Worm (Caenorhabditis elegans) whole organism, late embryonic: ENCODE measurements around the gene bir-2.

Experiments
- C38D4.7 ChIP-seq: fragments of 200-800 bp; sonication (Bioruptor generic); optimal IDR thresholded peaks from 2 replicates; lab custom pipeline; 2018; ENCODE audit warnings: mild to moderate bottlenecking, missing genetic modification characterization, moderate library complexity, missing compliant biosample characterization
- K02D7.2 ChIP-seq: sonication (generic microtip); optimal IDR thresholded peaks from 2 replicates; lab custom pipeline; 2017; ENCODE audit warnings: mild to moderate bottlenecking, missing genetic modification characterization, missing compliant biosample characterization
- T23F11.4 ChIP-seq: fragments of 200-800 bp; sonication (Bioruptor generic); optimal IDR thresholded peaks from 2 replicates; lab custom pipeline; 2018; ENCODE audit warnings: mild to moderate bottlenecking, missing genetic modification characterization, missing compliant biosample characterization
- Y22D7AL.16 ChIP-seq: sonication (generic microtip); optimal IDR thresholded peaks from 2 replicates; lab custom pipeline; 2016; ENCODE audit warnings: missing genetic modification characterization, missing compliant biosample characterization
- ceh-14 ChIP-seq: sonication (generic microtip); optimal IDR thresholded peaks from 2 replicates; lab custom pipeline; 2016; ENCODE audit warnings: missing genotype, missing genetic modification characterization, missing compliant biosample characterization
- ceh-18 ChIP-seq: sonication (generic microtip); optimal IDR thresholded peaks from 2 replicates; lab custom pipeline; 2016; ENCODE audit warnings: missing genetic modification characterization, missing compliant biosample characterization
- ceh-19 ChIP-seq: fragments of 200-800 bp; sonication (Bioruptor generic); optimal IDR thresholded peaks from 2 replicates; lab custom pipeline; 2018; ENCODE audit warnings: mild to moderate bottlenecking, missing genetic modification characterization, missing compliant biosample characterization
- ceh-22 ChIP-seq: sonication (generic microtip); optimal IDR thresholded peaks from 2 replicates; lab custom pipeline; 2017; ENCODE audit warnings: missing biosample characterization, missing genetic modification characterization
- ceh-30 ChIP-seq: fragments of 150-350 bp; optimal IDR thresholded peaks from 2 replicates; lab custom pipeline; 2014; ENCODE audit warnings: missing biosample characterization, missing genetic modification characterization
- ceh-31 ChIP-seq: sonication (generic microtip); optimal IDR thresholded peaks from 2 replicates; lab custom pipeline; 2016; ENCODE audit warnings: missing genetic modification characterization, missing compliant biosample characterization
- ceh-48 ChIP-seq: sonication (generic microtip); optimal IDR thresholded peaks from 2 replicates; lab custom pipeline; 2016; ENCODE audit warnings: missing genetic modification characterization, inconsistent platforms, missing compliant biosample characterization
- ceh-6 ChIP-seq: fragments of 200-800 bp; sonication (Bioruptor generic); optimal IDR thresholded peaks from 2 replicates; lab custom pipeline; 2018; ENCODE audit warnings: mild to moderate bottlenecking, missing genetic modification characterization, missing compliant biosample characterization
- ceh-9 ChIP-seq: sonication (generic microtip); optimal IDR thresholded peaks from 2 replicates; lab custom pipeline; 2016; ENCODE audit warnings: mild to moderate bottlenecking, missing genetic modification characterization, inconsistent platforms, missing compliant biosample characterization
- dmd-4 ChIP-seq: sonication (generic microtip); optimal IDR thresholded peaks from 2 replicates; lab custom pipeline; 2016; ENCODE audit warnings: borderline replicate concordance, missing genetic modification characterization, missing compliant biosample characterization
- dve-1 ChIP-seq: sonication (generic microtip); optimal IDR thresholded peaks from 2 replicates; lab custom pipeline; 2017; ENCODE audit warnings: antibody characterized with exemption, mild to moderate bottlenecking, missing genetic modification characterization, missing compliant biosample characterization
- elt-2 ChIP-seq: sonication (generic microtip); optimal IDR thresholded peaks from 2 replicates; lab custom pipeline; 2016; ENCODE audit warnings: missing genetic modification reagents, missing genetic modification characterization, missing compliant biosample characterization
- elt-4 ChIP-seq: sonication (generic microtip); optimal IDR thresholded peaks from 2 replicates; lab custom pipeline; 2016; ENCODE audit warnings: missing genetic modification characterization, missing compliant biosample characterization
- fax-1 ChIP-seq: sonication (generic microtip); optimal IDR thresholded peaks from 2 replicates; lab custom pipeline; 2016; ENCODE audit warnings: missing genotype, missing genetic modification characterization, missing compliant biosample characterization
- fkh-10 ChIP-seq: fragments of 150-350 bp; optimal IDR thresholded peaks from 2 replicates; lab custom pipeline; 2014; ENCODE audit warnings: missing biosample characterization, missing genetic modification reagents, missing genetic modification characterization
- fkh-6 ChIP-seq: sonication (generic microtip); optimal IDR thresholded peaks from 2 replicates; lab custom pipeline; 2016; ENCODE audit warnings: missing genetic modification characterization, missing compliant biosample characterization
- hlh-30 ChIP-seq: sonication (generic microtip); optimal IDR thresholded peaks from 2 replicates; lab custom pipeline; 2017; ENCODE audit warnings: antibody characterized with exemption, missing genetic modification characterization, missing compliant biosample characterization; ENCODE audit not compliant: insufficient read depth
- hlh-6 ChIP-seq: sonication (generic microtip); optimal IDR thresholded peaks from 2 replicates; lab custom pipeline; 2016; ENCODE audit warnings: missing genotype, missing genetic modification characterization, missing compliant biosample characterization
- lim-6 ChIP-seq: sonication (generic microtip); optimal IDR thresholded peaks from 2 replicates; lab custom pipeline; 2016; ENCODE audit warnings: missing genetic modification characterization, missing compliant biosample characterization
- madf-2 ChIP-seq: sonication (generic microtip); optimal IDR thresholded peaks from 2 replicates; lab custom pipeline; 2017; ENCODE audit warnings: missing genetic modification characterization, missing compliant biosample characterization
- nfya-1 ChIP-seq: sonication (generic microtip); optimal IDR thresholded peaks from 2 replicates; lab custom pipeline; 2017; ENCODE audit warnings: missing genetic modification characterization, mild to moderate bottlenecking, missing compliant biosample characterization, antibody characterized with exemption, moderate library complexity
- nhr-11 ChIP-seq: fragments of 150-350 bp; optimal IDR thresholded peaks from 2 replicates; lab custom pipeline; 2014; ENCODE audit warnings: missing biosample characterization, missing genetic modification characterization
- pag-3 ChIP-seq: sonication (generic microtip); optimal IDR thresholded peaks from 2 replicates; lab custom pipeline; 2016; ENCODE audit warnings: missing compliant biosample characterization, missing genetic modification characterization, borderline replicate concordance
- pat-9 ChIP-seq: fragments of 200-800 bp; sonication (Bioruptor generic); optimal IDR thresholded peaks from 2 replicates; lab custom pipeline; 2018; ENCODE audit warnings: mild to moderate bottlenecking, missing genetic modification characterization, moderate library complexity, missing compliant biosample characterization
- pax-1 ChIP-seq: fragments of 150-350 bp; optimal IDR thresholded peaks from 2 replicates; lab custom pipeline; 2014; ENCODE audit warnings: missing biosample characterization, missing genetic modification characterization
- pha-2 ChIP-seq: sonication (generic microtip); optimal IDR thresholded peaks from 2 replicates; lab custom pipeline; 2017; ENCODE audit warnings: mild to moderate bottlenecking, missing genetic modification characterization, missing compliant biosample characterization
- pros-1 ChIP-seq: fragments of 150-350 bp; optimal IDR thresholded peaks from 2 replicates; lab custom pipeline; 2014; ENCODE audit warnings: missing biosample characterization, missing genetic modification reagents, missing genetic modification characterization
- rnt-1 ChIP-seq: sonication (generic microtip); optimal IDR thresholded peaks from 2 replicates; lab custom pipeline; 2016; ENCODE audit warnings: missing genetic modification characterization, missing compliant biosample characterization
- sdc-2 ChIP-seq: sonication (generic microtip); optimal IDR thresholded peaks from 2 replicates; lab custom pipeline; 2016; ENCODE audit warnings: missing genotype, missing genetic modification characterization, missing compliant biosample characterization
- sox-2 ChIP-seq: fragments of 200-800 bp; sonication (Bioruptor generic); IDR thresholded peaks from 2 replicates; pipeline ENCODE4 v1.3.6; 2022; ENCODE audit warnings: missing genetic modification reagents, missing genetic modification characterization, missing compliant biosample characterization
- tbx-2 ChIP-seq: sonication (generic microtip); optimal IDR thresholded peaks from 2 replicates; lab custom pipeline; 2016; ENCODE audit warnings: missing genetic modification characterization, missing compliant biosample characterization
- tbx-7 ChIP-seq: sonication (generic microtip); optimal IDR thresholded peaks from 2 replicates; lab custom pipeline; 2016; ENCODE audit warnings: missing genotype, missing genetic modification characterization, missing compliant biosample characterization
- unc-42 ChIP-seq: sonication (generic microtip); optimal IDR thresholded peaks from 2 replicates; lab custom pipeline; 2016; ENCODE audit warnings: missing genotype, missing genetic modification characterization, missing compliant biosample characterization
- unc-55 ChIP-seq: sonication (generic microtip); optimal IDR thresholded peaks from 2 replicates; lab custom pipeline; 2017; ENCODE audit warnings: missing biosample characterization, missing genetic modification reagents, missing genetic modification characterization
- unc-86 ChIP-seq: sonication (generic microtip); optimal IDR thresholded peaks from 2 replicates; lab custom pipeline; 2016; ENCODE audit warnings: missing genetic modification characterization, missing compliant biosample characterization
- zip-5 ChIP-seq: sonication (generic microtip); optimal IDR thresholded peaks from 2 replicates; lab custom pipeline; 2016; ENCODE audit warnings: missing genetic modification characterization, missing compliant biosample characterization

Gene bir-2

ce11 chrV:13563841-13564240, 4.8 kb upstream of the bir-2 start, which contains the start of gene grl-17:
grl-17 (minus strand) TSS chrV:13563941.
- no peak for TF ChIP-seq tbx-7 (tag; lab: Kevin White, UChicago)
- TF ChIP-seq fkh-6: no peak
- TF ChIP-seq T23F11.4 (GFP tag; lab: Kevin White, UChicago): no peak
- no peak for TF ChIP-seq dve-1
- TF ChIP-seq madf-2 (tag; lab: Kevin White, UChicago): no peak
- no peak for TF ChIP-seq unc-86
- no peak for TF ChIP-seq sox-2
- no peak for TF ChIP-seq elt-2 (tag; lab: Kevin White, UChicago)
- TF ChIP-seq fax-1 (tag; lab: Kevin White, UChicago): no peak
- no peak for TF ChIP-seq ceh-30 (tag; lab: Kevin White, UChicago)
- TF ChIP-seq rnt-1: no peak
- no peak for TF ChIP-seq pag-3 (tag; lab: Kevin White, UChicago)
- no peak for TF ChIP-seq pat-9 (tag; lab: Kevin White, UChicago)

- TF ChIP-seq hlh-30 (tag; lab: Kevin White, UChicago): peak; percentile 94
- TF ChIP-seq pag-3 (tag; lab: Kevin White, UChicago): no peak
- TF ChIP-seq elt-2 (tag; lab: Kevin White, UChicago): peak; percentile 64
- peak; percentile 67 for TF ChIP-seq nfya-1 (tag; lab: Kevin White, UChicago)
- peak; percentile 51 for TF ChIP-seq ceh-18 (tag; lab: Kevin White, UChicago)
- TF ChIP-seq pax-1: no peak
- TF ChIP-seq lim-6 (tag; lab: Kevin White, UChicago): no peak
- no peak for TF ChIP-seq Y22D7AL.16 (tag; lab: Kevin White, UChicago)
- TF ChIP-seq ceh-31 (tag; lab: Kevin White, UChicago): peak; percentile 49
- TF ChIP-seq sdc-2 (tag; lab: Kevin White, UChicago): no peak
- TF ChIP-seq tbx-2 (tag; lab: Kevin White, UChicago): peak; percentile 26
- TF ChIP-seq pha-2: no peak
- TF ChIP-seq zip-5 (tag; lab: Kevin White, UChicago): no peak
- peak; percentile 12 for TF ChIP-seq ceh-22 (tag; lab: Kevin White, UChicago)
- TF ChIP-seq unc-86: no peak
- peak; percentile 26 for TF ChIP-seq ceh-48 (tag; lab: Kevin White, UChicago)
- peak; percentile 5 for TF ChIP-seq unc-42 (tag; lab: Kevin White, UChicago)
- TF ChIP-seq nhr-11 (tag; lab: Kevin White, UChicago): no peak
- TF ChIP-seq C38D4.7 (GFP tag; lab: Kevin White, UChicago): no peak
- TF ChIP-seq unc-55 (GFP tag; lab: Kevin White, UChicago): peak; percentile 45
- TF ChIP-seq K02D7.2: no peak
- peak; percentile 15; the same call in 1 of the 2 replicates for TF ChIP-seq sox-2
Observed at ce11 chrV:13565197-13565596, 3.5 kb upstream of the bir-2 start.

DNA sequence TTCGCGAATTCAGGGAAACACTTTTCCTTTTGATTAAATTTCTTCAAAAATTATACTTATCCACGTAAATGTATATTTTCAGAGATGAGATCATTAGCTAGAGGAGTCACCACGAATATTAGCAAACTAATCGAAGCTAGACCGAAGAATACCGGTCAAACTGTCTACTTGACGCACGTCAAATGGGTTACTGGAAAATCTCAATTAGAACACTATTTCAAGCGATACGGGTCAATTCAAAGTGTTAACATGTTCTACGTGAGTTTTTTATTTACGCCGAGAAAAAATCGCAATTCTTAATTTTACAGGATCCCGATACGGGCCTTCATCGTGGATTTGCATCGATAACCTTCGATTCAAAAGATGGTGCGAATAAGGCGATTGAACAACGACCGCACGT, 2.9 kb upstream of the bir-2 start, which contains the start of gene slrp-1:
Gene slrp-1, plus strand, starts transcription at position 83 of the 400 bp plus-strand sequence.
- TF ChIP-seq Y22D7AL.16 (tag; lab: Kevin White, UChicago) (no peak), ceh-9 (no peak), ceh-6 (GFP tag; lab: Kevin White, UChicago) (no peak), pax-1 (no peak), ceh-14 (tag; lab: Kevin White, UChicago) (no peak), K02D7.2 (no peak), dmd-4 (no peak), ceh-19 (GFP tag; lab: Kevin White, UChicago) (no peak), elt-4 (tag; lab: Kevin White, UChicago) (no peak), hlh-6 (tag; lab: Kevin White, UChicago) (no peak), pros-1 (tag; lab: Kevin White, UChicago) (no peak), fkh-10 (GFP tag; lab: Kevin White, UChicago) (no peak), hlh-30 (tag; lab: Kevin White, UChicago) (no peak), pat-9 (tag; lab: Kevin White, UChicago) (no peak), tbx-7 (tag; lab: Kevin White, UChicago) (no peak), sdc-2 (tag; lab: Kevin White, UChicago) (no peak), fkh-6 (no peak)
